Worm (Caenorhabditis elegans) whole organism, mixed stage, embryonic: ENCODE results near the gene suox-1.

Source experiments
- ceh-39 ChIP-seq: fragments of 150-350 bp; optimal IDR thresholded peaks from 2 replicates; lab custom pipeline; 2014; ENCODE audit warnings: missing biosample characterization, missing genetic modification characterization
- ceh-83 ChIP-seq: fragments of 200-800 bp; sonication (Bioruptor generic); optimal IDR thresholded peaks from 2 replicates; lab custom pipeline; 2018; ENCODE audit warnings: mild to moderate bottlenecking, missing genetic modification characterization, missing compliant biosample characterization
- ces-1 ChIP-seq: fragments of 150-350 bp; optimal IDR thresholded peaks from 2 replicates; lab custom pipeline; 2014; ENCODE audit warnings: missing biosample characterization, missing genetic modification reagents, missing genetic modification characterization
- drap-1 ChIP-seq: fragments of 200-800 bp; sonication (Bioruptor generic); optimal IDR thresholded peaks from 3 replicates; lab custom pipeline; 2018; ENCODE audit warnings: mild to moderate bottlenecking, missing genetic modification characterization, missing compliant biosample characterization
- elt-3 ChIP-seq: fragments of 150-350 bp; optimal IDR thresholded peaks from 2 replicates; lab custom pipeline; 2014; ENCODE audit warnings: missing biosample characterization, missing genetic modification characterization
- lin-13 ChIP-seq: fragments of 150-350 bp; optimal IDR thresholded peaks from 2 replicates; lab custom pipeline; 2014; ENCODE audit warnings: missing biosample characterization, missing genetic modification characterization
- nhr-12 ChIP-seq: fragments of 150-350 bp; optimal IDR thresholded peaks from 2 replicates; lab custom pipeline; 2014; ENCODE audit warnings: missing biosample characterization, missing genetic modification characterization
- nhr-28 ChIP-seq: fragments of 150-350 bp; optimal IDR thresholded peaks from 2 replicates; lab custom pipeline; 2014; ENCODE audit warnings: missing biosample characterization, missing genetic modification characterization
- nhr-76 ChIP-seq: sonication (generic microtip); optimal IDR thresholded peaks from 2 replicates; lab custom pipeline; 2017; ENCODE audit warnings: missing biosample characterization, missing genetic modification characterization
- pha-4 ChIP-seq: fragments of 150-350 bp; optimal IDR thresholded peaks from 2 replicates; lab custom pipeline; 2018; ENCODE audit warnings: missing biosample characterization, missing genetic modification reagents, missing genetic modification characterization
- snpc-4 ChIP-seq: fragments of 150-350 bp; optimal IDR thresholded peaks from 2 replicates; lab custom pipeline; 2014; ENCODE audit warnings: missing biosample characterization, missing genetic modification characterization
- sptf-1 ChIP-seq: sonication (generic microtip); optimal IDR thresholded peaks from 2 replicates; lab custom pipeline; 2017; ENCODE audit warnings: mild to moderate bottlenecking, missing genetic modification characterization, moderate library complexity, missing compliant biosample characterization
- unc-62 ChIP-seq: fragments of 150-350 bp; optimal IDR thresholded peaks from 2 replicates; lab custom pipeline; 2014; ENCODE audit warnings: missing biosample characterization, missing genetic modification reagents, missing genetic modification characterization
- ztf-11 ChIP-seq: fragments of 150-350 bp; optimal IDR thresholded peaks from 2 replicates; lab custom pipeline; 2014; ENCODE audit warnings: missing biosample characterization, missing genetic modification characterization

DNA sequence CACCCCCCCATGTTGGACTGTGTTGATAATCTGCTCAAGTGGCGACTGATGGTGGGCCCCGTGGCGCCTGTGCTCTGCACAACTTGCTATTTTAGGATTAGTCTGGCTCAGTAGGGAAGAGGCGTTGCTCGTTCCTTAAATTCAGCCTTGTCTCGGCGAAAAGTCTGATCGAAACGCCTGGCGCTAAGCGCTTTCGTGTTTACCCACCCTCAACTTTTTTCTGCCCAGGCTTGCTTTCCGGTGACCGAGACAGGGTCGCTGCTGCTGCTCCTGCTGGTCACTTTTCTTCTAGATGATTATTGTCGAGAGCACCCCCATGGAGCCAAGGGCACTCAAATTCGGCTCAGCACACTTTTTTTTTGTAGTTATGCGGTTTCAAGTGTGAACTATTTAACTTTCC lies 17.2 kb downstream of the suox-1 start:
- TF ChIP-seq unc-62 (GFP tag; lab: Kevin White, UChicago) = no peak
- TF ChIP-seq ceh-39 = no peak
- TF ChIP-seq nhr-12 (tag; lab: Kevin White, UChicago) = no peak
- no peak for TF ChIP-seq elt-3
- TF ChIP-seq ztf-11 (tag; lab: Kevin White, UChicago) = no peak
- no peak for TF ChIP-seq pha-4 (tag; lab: Kevin White, UChicago)
- no peak for TF ChIP-seq drap-1 (GFP tag; lab: Kevin White, UChicago)
- no peak for TF ChIP-seq snpc-4 (tag; lab: Kevin White, UChicago)
- TF ChIP-seq ceh-83 (GFP tag; lab: Kevin White, UChicago) = no peak
- no peak for TF ChIP-seq lin-13 (tag; lab: Kevin White, UChicago)
- TF ChIP-seq ces-1 (GFP tag; lab: Kevin White, UChicago) = no peak
- TF ChIP-seq nhr-76 = no peak
- TF ChIP-seq sptf-1 (tag; lab: Kevin White, UChicago) = no peak
- TF ChIP-seq nhr-28 (tag; lab: Kevin White, UChicago) = no peak
